Fruit fly (Drosophila melanogaster): Measurements from ENCODE around the gene Pgd.
A peak's percentile ranks its signal among the peaks of the same experiment; 100 is the strongest.

DNA sequence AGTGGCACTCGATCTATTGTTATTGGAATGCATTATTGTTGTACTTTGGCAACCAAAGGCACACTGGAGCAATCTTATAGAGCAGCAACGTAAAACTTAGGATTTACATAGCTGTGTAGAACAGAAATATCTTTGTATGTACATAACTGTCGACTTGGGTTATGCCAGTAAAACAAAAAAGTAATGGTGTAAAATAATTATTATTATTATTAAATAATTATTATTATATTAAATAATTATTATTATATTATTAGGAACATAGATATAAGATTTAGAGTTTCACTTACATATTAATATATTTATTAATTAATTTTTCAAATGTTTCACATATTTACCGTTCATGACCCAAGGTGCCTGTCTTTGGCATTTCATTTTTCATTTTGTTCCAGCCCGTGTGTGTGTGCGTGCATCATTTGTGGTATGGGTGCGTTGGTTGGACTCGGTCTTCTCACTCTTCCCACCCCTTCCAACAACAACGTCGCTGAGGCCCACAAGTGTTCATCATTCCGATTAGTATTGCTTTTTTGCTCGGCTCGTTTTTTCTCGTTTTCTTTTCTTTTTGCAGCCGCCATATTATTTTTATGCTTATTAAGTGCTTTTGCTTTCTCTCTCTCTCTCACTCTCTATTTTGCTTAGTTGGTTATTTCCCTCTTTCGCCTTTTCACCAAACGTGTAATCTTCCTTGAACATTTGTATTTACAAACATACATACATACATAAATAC is 20.8 kb upstream of the Pgd start:
- TF ChIP-seq tj (GFP tag; optimal IDR thresholded peaks at IDR 0.05): peak; percentile 88
- TF ChIP-seq Mnt (GFP tag; optimal IDR thresholded peaks at IDR 0.05): no peak
- peak; percentile 94 for TF ChIP-seq CG7045 (GFP tag; optimal IDR thresholded peaks at IDR 0.05)
- TF ChIP-seq Crg-1 (GFP tag; optimal IDR thresholded peaks at IDR 0.05): peak; percentile 28
- peak; percentile 91 for TF ChIP-seq CG11617 (GFP tag; optimal IDR thresholded peaks at IDR 0.05)
- peak; percentile 90 for TF ChIP-seq CG33017 (tag; optimal IDR thresholded peaks at IDR 0.05)
- peak; percentile 94 for TF ChIP-seq CG7101 (tag; optimal IDR thresholded peaks at IDR 0.05)
- TF ChIP-seq Hr96 (GFP tag; optimal IDR thresholded peaks at IDR 0.05): no peak
- peak; percentile 52 for TF ChIP-seq CG5204 (GFP tag; optimal IDR thresholded peaks at IDR 0.05)
- TF ChIP-seq ovo (GFP tag; optimal IDR thresholded peaks at IDR 0.05): peak; percentile 53
- peak; percentile 78 for TF ChIP-seq kay (GFP tag; ENCODE audit: borderline replicate concordance)
- no peak for TF ChIP-seq cic (GFP tag; optimal IDR thresholded peaks at IDR 0.05)
- TF ChIP-seq CG1620 (GFP tag; optimal IDR thresholded peaks at IDR 0.05): no peak
- TF ChIP-seq cnc (optimal IDR thresholded peaks at IDR 0.05): no peak

All from whole organism, adult.